Worm (Caenorhabditis elegans) whole organism, young adult: Measurements from ENCODE around the gene lact-5.

Experiments used
- C17E4.6 ChIP-seq: fragments of 200-800 bp; sonication (Bioruptor generic); IDR thresholded peaks from 2 replicates; pipeline ENCODE4 v1.3.6; 2022; ENCODE audit warnings: missing genetic modification reagents, missing genetic modification characterization, missing compliant biosample characterization
- ekl-4 ChIP-seq: fragments of 200-800 bp; sonication (Bioruptor generic); IDR thresholded peaks from 2 replicates; pipeline ENCODE4 v1.3.6; 2022; ENCODE audit warnings: missing genetic modification reagents, missing genetic modification characterization, missing compliant biosample characterization
- lin-26 ChIP-seq: fragments of 200-800 bp; sonication (Bioruptor generic); IDR thresholded peaks from 2 replicates; pipeline ENCODE4 v1.3.6; 2022; ENCODE audit warnings: missing genetic modification reagents, missing genetic modification characterization, missing compliant biosample characterization
- unc-62 ChIP-seq: fragments of 150-350 bp; optimal IDR thresholded peaks from 2 replicates; lab custom pipeline; 2014; ENCODE audit warnings: missing biosample characterization, missing genetic modification reagents, missing genetic modification characterization

DNA sequence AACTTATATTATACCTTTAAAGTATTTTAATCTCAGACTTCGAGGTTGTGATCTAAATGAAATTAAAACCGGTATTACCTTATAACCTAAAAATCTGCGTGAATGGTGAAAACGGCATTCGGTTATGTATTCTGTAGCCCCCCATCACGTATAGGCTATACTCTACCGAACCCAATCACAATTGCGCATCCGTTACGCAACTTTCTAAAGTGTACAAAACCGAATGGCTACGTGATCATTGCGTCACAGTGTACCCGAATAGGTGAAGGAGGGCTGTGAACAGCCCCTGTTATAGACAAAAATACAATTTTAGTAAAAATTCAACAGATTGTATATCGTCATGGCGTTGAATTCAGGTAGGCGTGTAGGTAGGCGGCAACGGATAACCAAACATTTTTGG is 1.1 kb upstream of the lact-5 start:
- TF ChIP-seq C17E4.6 (GFP tag; lab: Robert Waterston, UW): no peak
- TF ChIP-seq lin-26 (GFP tag; lab: Robert Waterston, UW): no peak
- no peak for TF ChIP-seq unc-62
- TF ChIP-seq ekl-4 (GFP tag; lab: Robert Waterston, UW): no peak
